Worm (Caenorhabditis elegans) whole organism, L4 larva: Measurements from ENCODE around the gene T24H10.5.

ENCODE experiments used
- daf-19 ChIP-seq: fragments of 200-800 bp; sonication (Bioruptor generic); conservative IDR thresholded peaks from 2 replicates; pipeline ENCODE4 v1.3.6; 2022; ENCODE audit warnings: missing genetic modification characterization, missing compliant biosample characterization
- hlh-30 ChIP-seq: sonication (generic microtip); optimal IDR thresholded peaks from 2 replicates; lab custom pipeline; 2017; ENCODE audit warnings: antibody characterized with exemption, mild to moderate bottlenecking, missing genetic modification characterization, missing compliant biosample characterization; ENCODE audit not compliant: insufficient read depth
- lim-7 ChIP-seq: fragments of 200-800 bp; sonication (Bioruptor generic); IDR thresholded peaks from 2 replicates; pipeline ENCODE4 v1.3.6; 2022; ENCODE audit warnings: missing genetic modification characterization, missing compliant biosample characterization
- lir-3 ChIP-seq: sonication (generic microtip); optimal IDR thresholded peaks from 2 replicates; lab custom pipeline; 2016; ENCODE audit warnings: mild to moderate bottlenecking, missing genetic modification characterization, missing compliant biosample characterization
- nhr-10 ChIP-seq: fragments of 150-350 bp; optimal IDR thresholded peaks from 2 replicates; lab custom pipeline; 2014; ENCODE audit warnings: missing biosample characterization, missing genetic modification characterization
- nhr-28 ChIP-seq: fragments of 150-350 bp; optimal IDR thresholded peaks from 2 replicates; lab custom pipeline; 2014; ENCODE audit warnings: missing biosample characterization, missing genetic modification characterization
- nhr-48 ChIP-seq: sonication (generic microtip); optimal IDR thresholded peaks from 2 replicates; lab custom pipeline; 2016; ENCODE audit warnings: mild to moderate bottlenecking, missing genetic modification characterization, missing compliant biosample characterization
- unc-62 ChIP-seq, 3 experiments: fragments of 150-350 bp in 1 of 3; sonication (generic microtip); optimal IDR thresholded peaks in 2 of 3; peaks in 1 of 3; 1 replicate in 1 of 3; 2 replicates in 2 of 3; lab custom pipeline; 2014 to 2017; ENCODE audit warnings: missing biosample characterization in 3 of 3, missing genetic modification characterization in 3 of 3, missing genetic modification reagents in 3 of 3, missing genotype in 1 of 3
- ztf-11 ChIP-seq: fragments of 150-350 bp; optimal IDR thresholded peaks from 2 replicates; lab custom pipeline; 2014; ENCODE audit warnings: missing biosample characterization, missing genetic modification characterization

DNA sequence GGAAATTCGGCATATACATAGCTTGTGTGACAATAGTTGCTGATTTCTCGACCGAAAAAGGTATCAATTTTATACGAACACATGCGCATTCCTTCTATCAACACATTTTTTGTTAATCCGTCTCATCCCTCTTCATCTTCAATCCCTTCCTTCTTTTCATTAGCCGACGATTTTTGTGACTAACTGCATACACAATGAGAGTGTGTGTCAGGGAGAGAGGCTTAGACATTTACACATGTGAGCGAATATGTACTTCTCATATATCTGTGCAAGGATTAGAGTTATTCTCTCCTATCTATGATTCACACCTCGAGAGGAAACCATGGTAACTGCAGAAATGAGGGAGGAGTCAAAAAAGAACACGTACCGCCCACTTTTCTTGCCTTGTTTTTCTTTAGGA lies 29.4 kb downstream of the T24H10.5 start:
- no peak for TF ChIP-seq daf-19 (GFP tag; lab: Robert Waterston, UW)
- TF ChIP-seq unc-62 (GFP tag; optimal IDR thresholded peaks at IDR 0.05 in 1 of 2; lab: Kevin White, UChicago), result no peak
- TF ChIP-seq unc-62 (tag; optimal IDR thresholded peaks at IDR 0.05; lab: Kevin White, UChicago), result no peak
- TF ChIP-seq nhr-48 (tag; lab: Kevin White, UChicago), result no peak
- no peak for TF ChIP-seq lir-3 (tag; lab: Kevin White, UChicago)
- TF ChIP-seq hlh-30 (tag; lab: Kevin White, UChicago), result no peak
- TF ChIP-seq ztf-11 (tag; lab: Kevin White, UChicago), result no peak
- no peak for TF ChIP-seq nhr-28 (tag; lab: Kevin White, UChicago)
- TF ChIP-seq nhr-10 (tag; lab: Kevin White, UChicago), result no peak
- no peak for TF ChIP-seq lim-7
